Worm (Caenorhabditis elegans) whole organism, L1 larva: ENCODE data around the gene F49E11.7.

Source experiments
- C04F5.9 ChIP-seq: sonication (generic microtip); optimal IDR thresholded peaks from 2 replicates; lab custom pipeline; 2016; ENCODE audit warnings: missing genetic modification characterization, missing compliant biosample characterization
- C16A3.4 ChIP-seq: fragments of 150-350 bp; optimal IDR thresholded peaks from 2 replicates; lab custom pipeline; 2014; ENCODE audit warnings: missing biosample characterization, missing genetic modification characterization
- C34B4.2 ChIP-seq: sonication (generic microtip); optimal IDR thresholded peaks from 2 replicates; lab custom pipeline; 2017; ENCODE audit warnings: mild to moderate bottlenecking, missing genetic modification characterization, missing compliant biosample characterization
- F16B12.6 ChIP-seq: fragments of 150-350 bp; optimal IDR thresholded peaks from 2 replicates; lab custom pipeline; 2014; ENCODE audit warnings: missing biosample characterization, missing genetic modification characterization
- Y116A8C.19 ChIP-seq: sonication (generic microtip); optimal IDR thresholded peaks from 2 replicates; lab custom pipeline; 2016; ENCODE audit warnings: missing compliant biosample characterization, missing genetic modification characterization, borderline replicate concordance
- aha-1 ChIP-seq: fragments of 150-350 bp; optimal IDR thresholded peaks from 2 replicates; lab custom pipeline; 2014; ENCODE audit warnings: missing biosample characterization, missing genetic modification characterization
- ama-1 ChIP-seq: fragments of 150-350 bp; optimal IDR thresholded peaks from 2 replicates; lab custom pipeline; 2014
- blmp-1 ChIP-seq: fragments of 150-350 bp; optimal IDR thresholded peaks from 2 replicates; lab custom pipeline; 2014; ENCODE audit warnings: missing biosample characterization, missing genetic modification characterization
- ceh-63 ChIP-seq: fragments of 200-800 bp; sonication (Bioruptor generic); optimal IDR thresholded peaks from 2 replicates; lab custom pipeline; 2018; ENCODE audit warnings: mild to moderate bottlenecking, missing genetic modification characterization, missing compliant biosample characterization
- ceh-8 ChIP-seq: fragments of 200-800 bp; sonication (Bioruptor generic); optimal IDR thresholded peaks from 2 replicates; lab custom pipeline; 2018; ENCODE audit warnings: mild to moderate bottlenecking, missing genetic modification characterization, moderate library complexity, missing compliant biosample characterization
- ceh-90 ChIP-seq: sonication (generic microtip); optimal IDR thresholded peaks from 2 replicates; lab custom pipeline; 2016; ENCODE audit warnings: missing genetic modification characterization, missing compliant biosample characterization
- ces-1 ChIP-seq: fragments of 150-350 bp; optimal IDR thresholded peaks from 2 replicates; lab custom pipeline; 2014; ENCODE audit warnings: missing biosample characterization, missing genetic modification reagents, missing genetic modification characterization
- dsc-1 ChIP-seq: sonication (generic microtip); optimal IDR thresholded peaks from 2 replicates; lab custom pipeline; 2016; ENCODE audit warnings: mild to moderate bottlenecking, missing genetic modification characterization, missing compliant biosample characterization
- efl-3 ChIP-seq: fragments of 200-800 bp; sonication (Bioruptor generic); optimal IDR thresholded peaks from 2 replicates; lab custom pipeline; 2018; ENCODE audit warnings: mild to moderate bottlenecking, missing genetic modification characterization, missing compliant biosample characterization
- elt-3 ChIP-seq, 6 experiments: fragments of 150-350 bp in 1 of 6; sonication (generic microtip); optimal IDR thresholded peaks; 2 replicates each; lab custom pipeline; 2017 to 2018; ENCODE audit warnings: missing biosample characterization in 6 of 6, missing genetic modification characterization in 6 of 6, inconsistent platforms in 1 of 6
- ets-5 ChIP-seq: fragments of 200-800 bp; sonication (Bioruptor generic); IDR thresholded peaks from 2 replicates; pipeline ENCODE4 v1.3.6; 2022; ENCODE audit warnings: missing genetic modification characterization, missing compliant biosample characterization
- fkh-10 ChIP-seq: sonication (generic microtip); optimal IDR thresholded peaks from 2 replicates; lab custom pipeline; 2017; ENCODE audit warnings: missing biosample characterization, missing genetic modification reagents, missing genetic modification characterization
- fos-1 ChIP-seq: fragments of 150-350 bp; optimal IDR thresholded peaks from 2 replicates; lab custom pipeline; 2014; ENCODE audit warnings: missing biosample characterization, missing genetic modification characterization
- grh-1 ChIP-seq: fragments of 200-800 bp; sonication (Bioruptor generic); IDR thresholded peaks from 2 replicates; pipeline ENCODE4 v1.3.6; 2022; ENCODE audit warnings: missing genetic modification reagents, missing genetic modification characterization, missing compliant biosample characterization
- irx-1 ChIP-seq: sonication (generic microtip); optimal IDR thresholded peaks from 2 replicates; lab custom pipeline; 2016; ENCODE audit warnings: missing genetic modification characterization, missing compliant biosample characterization
- isw-1 ChIP-seq: fragments of 200-800 bp; sonication (Bioruptor generic); IDR thresholded peaks from 2 replicates; pipeline ENCODE4 v1.3.6; 2022; ENCODE audit warnings: missing genetic modification characterization, missing compliant biosample characterization
- jun-1 ChIP-seq: fragments of 150-350 bp; optimal IDR thresholded peaks from 2 replicates; lab custom pipeline; 2014; ENCODE audit warnings: missing biosample characterization, missing genetic modification reagents, missing genetic modification characterization
- lin-13 ChIP-seq: fragments of 150-350 bp; optimal IDR thresholded peaks from 2 replicates; lab custom pipeline; 2014; ENCODE audit warnings: missing biosample characterization, missing genetic modification reagents, missing genetic modification characterization
- lin-14 ChIP-seq: fragments of 200-800 bp; sonication (Bioruptor generic); optimal IDR thresholded peaks from 2 replicates; lab custom pipeline; 2018; ENCODE audit warnings: mild to moderate bottlenecking, missing genetic modification characterization, moderate library complexity, missing compliant biosample characterization
- lin-35 ChIP-seq, 2 experiments: fragments of 150-350 bp; optimal IDR thresholded peaks; 2 replicates each; lab custom pipeline; 2014; ENCODE audit warnings: missing biosample characterization in 2 of 2, missing genetic modification characterization in 2 of 2, missing genetic modification reagents in 2 of 2
- lin-39 ChIP-seq: fragments of 150-350 bp; optimal IDR thresholded peaks from 2 replicates; lab custom pipeline; 2014; ENCODE audit warnings: missing biosample characterization, missing genetic modification reagents, missing genetic modification characterization
- lir-3 ChIP-seq: sonication (generic microtip); optimal IDR thresholded peaks from 2 replicates; lab custom pipeline; 2016; ENCODE audit warnings: mild to moderate bottlenecking, missing genetic modification characterization, moderate library complexity, missing compliant biosample characterization; ENCODE audit not compliant: poor library complexity
- mdl-1 ChIP-seq, 2 experiments: fragments of 150-350 bp; optimal IDR thresholded peaks; 2 replicates each; lab custom pipeline; 2014 to 2017; ENCODE audit warnings: missing biosample characterization in 2 of 2, missing genetic modification characterization in 2 of 2, inconsistent platforms in 1 of 2
- mef-2 ChIP-seq: fragments of 150-350 bp; optimal IDR thresholded peaks from 2 replicates; lab custom pipeline; 2014; ENCODE audit warnings: missing biosample characterization, missing genetic modification characterization
- nhr-12 ChIP-seq: sonication (generic microtip); optimal IDR thresholded peaks from 2 replicates; lab custom pipeline; 2017; ENCODE audit warnings: missing biosample characterization, missing genetic modification characterization
- nhr-19 ChIP-seq: fragments of 200-800 bp; sonication (Bioruptor generic); conservative IDR thresholded peaks from 2 replicates; pipeline ENCODE4 v1.3.6; 2022; ENCODE audit warnings: missing genetic modification characterization, missing compliant biosample characterization
- nhr-20 ChIP-seq: sonication (generic microtip); optimal IDR thresholded peaks from 2 replicates; lab custom pipeline; 2016; ENCODE audit warnings: mild to moderate bottlenecking, missing genetic modification characterization, missing compliant biosample characterization
- nhr-237 ChIP-seq: fragments of 150-350 bp; optimal IDR thresholded peaks from 2 replicates; lab custom pipeline; 2014; ENCODE audit warnings: missing biosample characterization, missing genetic modification characterization
- nhr-28 ChIP-seq: fragments of 150-350 bp; optimal IDR thresholded peaks from 2 replicates; lab custom pipeline; 2014; ENCODE audit warnings: missing biosample characterization, missing genetic modification characterization
- nhr-71 ChIP-seq: sonication (generic microtip); optimal IDR thresholded peaks from 2 replicates; lab custom pipeline; 2016; ENCODE audit warnings: mild to moderate bottlenecking, missing genetic modification characterization, moderate library complexity, missing compliant biosample characterization
- nhr-76 ChIP-seq: sonication (generic microtip); optimal IDR thresholded peaks from 2 replicates; lab custom pipeline; 2017; ENCODE audit warnings: missing biosample characterization, missing genetic modification characterization
- nhr-85 ChIP-seq: sonication (generic microtip); peaks from one replicate; lab custom pipeline; 2016; ENCODE audit warnings: missing genetic modification characterization, inconsistent platforms, missing compliant biosample characterization
- nhr-90 ChIP-seq: sonication (generic microtip); optimal IDR thresholded peaks from 2 replicates; lab custom pipeline; 2016; ENCODE audit warnings: mild to moderate bottlenecking, missing genetic modification characterization, missing compliant biosample characterization; ENCODE audit not compliant: poor library complexity
- pag-3 ChIP-seq: sonication (generic microtip); optimal IDR thresholded peaks from 2 replicates; lab custom pipeline; 2017; ENCODE audit warnings: missing genetic modification characterization, mild to moderate bottlenecking, missing compliant biosample characterization, antibody characterized with exemption, borderline replicate concordance; ENCODE audit not compliant: insufficient read depth
- skn-1 ChIP-seq: fragments of 150-350 bp; optimal IDR thresholded peaks from 2 replicates; lab custom pipeline; 2014; ENCODE audit warnings: missing biosample characterization, missing genetic modification characterization
- snpc-4 ChIP-seq: fragments of 150-350 bp; optimal IDR thresholded peaks from 2 replicates; lab custom pipeline; 2014; ENCODE audit warnings: missing biosample characterization, missing genetic modification characterization
- snu-23 ChIP-seq: sonication (generic microtip); optimal IDR thresholded peaks from 2 replicates; lab custom pipeline; 2016; ENCODE audit warnings: missing genetic modification characterization, missing compliant biosample characterization
- tbx-2 ChIP-seq: sonication (generic microtip); optimal IDR thresholded peaks from 2 replicates; lab custom pipeline; 2016; ENCODE audit warnings: missing genetic modification characterization, missing compliant biosample characterization
- tlp-1 ChIP-seq: fragments of 150-350 bp; optimal IDR thresholded peaks from 2 replicates; lab custom pipeline; 2014; ENCODE audit warnings: missing biosample characterization, missing genetic modification characterization
- unc-30 ChIP-seq: sonication (generic microtip); optimal IDR thresholded peaks from 2 replicates; lab custom pipeline; 2017; ENCODE audit warnings: missing biosample characterization, missing genetic modification characterization
- unc-62 ChIP-seq: fragments of 150-350 bp; optimal IDR thresholded peaks from 2 replicates; lab custom pipeline; 2014; ENCODE audit warnings: missing biosample characterization, missing genetic modification reagents, missing genetic modification characterization
- unc-98 ChIP-seq: fragments of 200-800 bp; sonication (Bioruptor generic); IDR thresholded peaks from 2 replicates; pipeline ENCODE4 v1.3.6; 2022; ENCODE audit warnings: missing genetic modification characterization, missing compliant biosample characterization
- vab-15 ChIP-seq: sonication (generic microtip); optimal IDR thresholded peaks from 2 replicates; lab custom pipeline; 2017; ENCODE audit warnings: missing genotype, mild to moderate bottlenecking, missing genetic modification characterization, missing compliant biosample characterization
- zag-1 ChIP-seq: fragments of 150-350 bp; optimal IDR thresholded peaks from 2 replicates; lab custom pipeline; 2014; ENCODE audit warnings: missing biosample characterization, missing genetic modification characterization

The F49E11.7 gene

ce11 chrIV:13078342-13078741 is 25.7 kb downstream of the F49E11.7 start:
- no peak for TF ChIP-seq tlp-1
- TF ChIP-seq ama-1 = no peak

- TF ChIP-seq lin-14 (GFP tag; lab: Kevin White, UChicago) = peak; percentile 70
- TF ChIP-seq snu-23 (GFP tag; lab: Kevin White, UChicago) = peak; percentile 25
- TF ChIP-seq nhr-85 = peak; percentile 89
- no peak for TF ChIP-seq nhr-12
- peak; percentile 43 for TF ChIP-seq nhr-90 (tag; lab: Kevin White, UChicago)
- no peak for TF ChIP-seq C04F5.9 (tag; lab: Kevin White, UChicago)
- peak; percentile 24 for TF ChIP-seq jun-1 (tag; lab: Kevin White, UChicago)
- TF ChIP-seq nhr-20 = peak; percentile 60
- TF ChIP-seq grh-1 (GFP tag; lab: Robert Waterston, UW) = peak; percentile 23; the same call in 1 of the 2 replicates
- peak in 1 of 2 experiments; percentile 63 for TF ChIP-seq lin-35 (GFP tag; optimal IDR thresholded peaks at IDR 0.05; lab: Kevin White, UChicago)
- peak; percentile 62 for TF ChIP-seq nhr-71
- peak; percentile 5 for TF ChIP-seq blmp-1
- TF ChIP-seq elt-3 (tag; optimal IDR thresholded peaks at IDR 0.05; lab: Kevin White, UChicago) = peak in 1 of 6 experiments; percentile 43
- no peak for TF ChIP-seq mef-2 (tag; lab: Kevin White, UChicago)
- TF ChIP-seq irx-1 = no peak
- TF ChIP-seq nhr-19 (GFP tag; lab: Robert Waterston, UW) = peak; percentile 35
- TF ChIP-seq mdl-1 (tag; optimal IDR thresholded peaks at IDR 0.05; lab: Kevin White, UChicago) = peak in 1 of 2 experiments; percentile 18
Observed at ce11 chrIV:13079119-13079518, 26.5 kb downstream of the F49E11.7 start, which contains the start of gene C39E9.8. Gene C39E9.8 (plus strand): TSS chrIV:13079446.

ce11 chrIV:13080185-13080584 is 27.5 kb downstream of the F49E11.7 start:
- TF ChIP-seq unc-30 (tag; lab: Kevin White, UChicago) = no peak
- no peak for TF ChIP-seq lin-39 (tag; lab: Kevin White, UChicago)
- TF ChIP-seq ceh-8 (GFP tag; lab: Kevin White, UChicago) = no peak
- TF ChIP-seq F16B12.6 (tag; lab: Kevin White, UChicago) = no peak
- no peak for TF ChIP-seq nhr-237
- no peak for TF ChIP-seq ceh-90
- no peak for TF ChIP-seq dsc-1
- no peak for TF ChIP-seq lin-13 (GFP tag; lab: Kevin White, UChicago)
- TF ChIP-seq lir-3 (tag; lab: Kevin White, UChicago) = no peak
- no peak for TF ChIP-seq fkh-10
- TF ChIP-seq snu-23 (GFP tag; lab: Kevin White, UChicago) = peak; percentile 48
- peak; percentile 28 for TF ChIP-seq skn-1 (tag; lab: Kevin White, UChicago)
- no peak for TF ChIP-seq ces-1 (GFP tag; lab: Kevin White, UChicago)
- TF ChIP-seq tbx-2 (tag; lab: Kevin White, UChicago) = peak; percentile 6
- TF ChIP-seq nhr-76 (tag; lab: Kevin White, UChicago) = no peak
- no peak for TF ChIP-seq vab-15 (tag; lab: Kevin White, UChicago)
- no peak for TF ChIP-seq ets-5 (GFP tag; lab: Robert Waterston, UW)
- TF ChIP-seq C16A3.4 (tag; lab: Kevin White, UChicago) = no peak
- TF ChIP-seq C34B4.2 (tag; lab: Kevin White, UChicago) = no peak
- TF ChIP-seq zag-1 = no peak
- no peak for TF ChIP-seq unc-98
- TF ChIP-seq fos-1 (tag; lab: Kevin White, UChicago) = no peak
- 0 out of 2 replicates have a peak, but pooled peaks have one; percentile 7 for TF ChIP-seq grh-1 (GFP tag; lab: Robert Waterston, UW)
- no peak for TF ChIP-seq nhr-12
- TF ChIP-seq tlp-1 = no peak
- no peak for TF ChIP-seq snpc-4 (tag; lab: Kevin White, UChicago)
- no peak for TF ChIP-seq efl-3
- TF ChIP-seq elt-3 (tag; optimal IDR thresholded peaks at IDR 0.05; lab: Kevin White, UChicago) = peak in 2 of 6 experiments; percentile 79 to 84
- no peak for TF ChIP-seq pag-3 (tag; lab: Kevin White, UChicago)
- no peak for TF ChIP-seq ama-1
- peak; percentile 95 for TF ChIP-seq nhr-85
- no peak for TF ChIP-seq isw-1 (GFP tag; lab: Robert Waterston, UW)
- no peak for TF ChIP-seq ceh-63
- TF ChIP-seq aha-1 (tag; lab: Kevin White, UChicago) = no peak
- no peak for TF ChIP-seq nhr-28 (tag; lab: Kevin White, UChicago)
- no peak for TF ChIP-seq unc-62
- TF ChIP-seq lin-14 (GFP tag; lab: Kevin White, UChicago) = peak; percentile 71
- TF ChIP-seq blmp-1 = peak; percentile 39
- TF ChIP-seq lin-35 (GFP tag; optimal IDR thresholded peaks at IDR 0.05; lab: Kevin White, UChicago) = peak in 1 of 2 experiments; percentile 44
- TF ChIP-seq Y116A8C.19 (tag; lab: Kevin White, UChicago) = no peak
